Fruit fly (Drosophila melanogaster): ENCODE results near the gene CG34393.

CG34393 gene

DNA sequence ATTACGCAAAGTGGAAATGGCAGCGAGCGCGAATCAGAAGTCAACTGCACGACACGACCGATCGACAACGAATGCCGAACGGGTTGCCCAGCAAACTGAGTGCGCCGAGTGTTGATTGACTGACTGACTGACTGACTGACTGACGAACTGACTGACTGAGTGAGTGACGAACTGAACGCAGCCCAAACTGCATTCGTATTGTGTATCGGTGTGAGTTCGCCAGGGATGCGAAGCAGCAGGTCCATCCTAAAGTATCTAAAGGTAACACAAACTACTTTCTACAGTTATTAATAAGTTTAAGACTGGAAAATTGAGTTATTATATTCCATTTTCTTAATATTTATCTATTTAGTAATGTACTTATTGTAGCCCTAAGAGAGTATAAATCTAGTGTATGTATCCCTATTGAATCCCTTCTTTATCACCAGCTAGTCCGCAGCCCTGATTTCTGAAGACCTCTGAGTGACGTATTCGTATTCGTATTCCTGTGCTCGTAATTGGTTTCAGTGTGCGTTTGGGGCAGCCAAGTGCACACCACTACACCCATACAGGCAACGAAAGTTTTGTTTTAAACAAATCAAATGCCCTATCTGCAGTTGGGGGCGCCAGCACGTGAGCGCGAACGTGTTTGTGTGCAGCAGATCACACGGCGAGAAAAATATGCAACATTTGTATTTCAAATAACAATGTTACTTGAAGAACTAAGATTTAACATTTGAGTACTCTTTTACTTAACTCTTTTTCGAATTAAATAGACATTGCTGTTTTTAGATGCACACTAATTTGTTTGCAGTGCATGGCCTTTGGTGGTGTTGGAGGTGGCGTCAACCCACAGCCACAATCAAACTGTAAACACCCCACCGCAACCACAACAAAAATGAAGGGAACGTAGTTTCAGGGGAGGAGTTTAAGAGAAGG is 47.3 kb downstream of the CG34393 start (continued):
- TF ChIP-seq CG4730 (GFP tag; IDR thresholded peaks at IDR 0.05) (peak; percentile 93), Hey (tag; optimal IDR thresholded peaks at IDR 0.05) (peak; percentile 73), CG17385 (GFP tag; optimal IDR thresholded peaks at IDR 0.05) (peak; percentile 90), sd (tag; optimal IDR thresholded peaks at IDR 0.05) (peak; percentile 64), Elba2 (GFP tag; optimal IDR thresholded peaks at IDR 0.05) (no peak), CG12659 (GFP tag; optimal IDR thresholded peaks at IDR 0.05) (peak; percentile 89), CG1233 (GFP tag; optimal IDR thresholded peaks at IDR 0.05) (peak; percentile 92), CG2875 (GFP tag; optimal IDR thresholded peaks at IDR 0.05) (peak; percentile 94), Dref (GFP tag; IDR thresholded peaks at IDR 0.05) (no peak), gsb-n (tag; optimal IDR thresholded peaks at IDR 0.05) (peak; percentile 96), Sin3A (optimal IDR thresholded peaks at IDR 0.05) (no peak), CG8944 (GFP tag; optimal IDR thresholded peaks at IDR 0.05) (peak; percentile 97), YL-1 (GFP tag; optimal IDR thresholded peaks at IDR 0.05) (peak; percentile 72), NfI (GFP tag; optimal IDR thresholded peaks at IDR 0.05) (peak; percentile 91), gt (GFP tag; IDR thresholded peaks at IDR 0.05) (peak; percentile 92), CHES-1-like (GFP tag; optimal IDR thresholded peaks at IDR 0.05) (peak; percentile 93), CG9609 (GFP tag; optimal IDR thresholded peaks at IDR 0.05) (peak; percentile 97), Jarid2 (GFP tag; optimal IDR thresholded peaks at IDR 0.05) (peak; percentile 74), wor (GFP tag; IDR thresholded peaks at IDR 0.05) (peak; percentile 96), p53 (GFP tag; optimal IDR thresholded peaks at IDR 0.05) (peak; percentile 86), ash1 (GFP tag; optimal IDR thresholded peaks at IDR 0.05) (no peak), CG17186 (GFP tag; optimal IDR thresholded peaks at IDR 0.05) (peak; percentile 82), ems (GFP tag; optimal IDR thresholded peaks at IDR 0.05) (peak; percentile 95), CG4424 (GFP tag; optimal IDR thresholded peaks at IDR 0.05) (peak; percentile 95), CG7839 (tag; optimal IDR thresholded peaks at IDR 0.05) (peak; percentile 95), Atf3 (GFP tag; optimal IDR thresholded peaks at IDR 0.05) (peak; percentile 96), GATAe (GFP tag; conservative IDR thresholded peaks at IDR 0.05) (no peak), dimm (GFP tag; IDR thresholded peaks at IDR 0.05) (peak; percentile 69), CG11723 (GFP tag; optimal IDR thresholded peaks at IDR 0.05) (peak; percentile 82), CG8388 (GFP tag; optimal IDR thresholded peaks at IDR 0.05) (peak; percentile 95), scrt (GFP tag; optimal IDR thresholded peaks at IDR 0.05) (peak; percentile 84), Sox102F (GFP tag; optimal IDR thresholded peaks at IDR 0.05) (peak; percentile 98), exex (tag; optimal IDR thresholded peaks at IDR 0.05) (peak; percentile 53), CG7928 (GFP tag; optimal IDR thresholded peaks at IDR 0.05) (peak; percentile 28), Hr3 (GFP tag; optimal IDR thresholded peaks at IDR 0.05) (peak; percentile 93), peb (GFP tag; IDR thresholded peaks at IDR 0.05) (peak; percentile 94), Hr51 (GFP tag; optimal IDR thresholded peaks at IDR 0.05) (peak; percentile 86 to 90), mld (GFP tag; IDR thresholded peaks at IDR 0.05; ENCODE audit: partially characterized antibody) (no peak), ken (GFP tag; IDR thresholded peaks at IDR 0.05) (peak; percentile 97), CG9437 (GFP tag; optimal IDR thresholded peaks at IDR 0.05) (peak; percentile 89), ham (GFP tag; IDR thresholded peaks at IDR 0.05) (peak; percentile 60; the same call in 1 of the 2 replicates), CG3065 (GFP tag; optimal IDR thresholded peaks at IDR 0.05) (peak; percentile 87), twi (tag; optimal IDR thresholded peaks at IDR 0.05) (peak; percentile 91), Sry-δ (GFP tag; optimal IDR thresholded peaks at IDR 0.05) (peak; percentile 70), CG13775 (GFP tag; optimal IDR thresholded peaks at IDR 0.05) (peak; percentile 87), CG42726 (GFP tag; IDR thresholded peaks at IDR 0.05; ENCODE audit: partially characterized antibody) (no peak), hkb (optimal IDR thresholded peaks at IDR 0.05) (no peak), hkb (GFP tag; IDR thresholded peaks at IDR 0.05) (peak; percentile 96), crc (GFP tag; optimal IDR thresholded peaks at IDR 0.05) (peak; percentile 91)

Measured in whole organism, embryonic.